Fruit fly (Drosophila melanogaster): ENCODE measurements around the gene Hsp60C.

- TF ChIP-seq pan (optimal IDR thresholded peaks at IDR 0.05) = no peak
- TF ChIP-seq EcR (GFP tag; optimal IDR thresholded peaks at IDR 0.05) = no peak
- no peak for TF ChIP-seq Dll (optimal IDR thresholded peaks at IDR 0.05)
- TF ChIP-seq psq (optimal IDR thresholded peaks at IDR 0.05) = no peak
- no peak for TF ChIP-seq usp (GFP tag; optimal IDR thresholded peaks at IDR 0.05)
These were observed 53.9 kb downstream of the Hsp60C start, which contains the start of the genes CG14007 and CG34011 for dm6 chr2L:5716580-5716979.

Measured in whole organism.